Worm (Caenorhabditis elegans) whole organism, L2 larva: ENCODE data around the gene C17F4.2.

Experiments
- ceh-82 ChIP-seq: fragments of 150-350 bp; optimal IDR thresholded peaks from 2 replicates; lab custom pipeline; 2014; ENCODE audit warnings: missing biosample characterization, missing genetic modification characterization
- gmeb-1 ChIP-seq: fragments of 150-350 bp; optimal IDR thresholded peaks from 2 replicates; lab custom pipeline; 2014; ENCODE audit warnings: missing biosample characterization, missing genetic modification characterization
- mdl-1 ChIP-seq, 2 experiments: fragments of 150-350 bp in 1 of 2; sonication (generic microtip) in 1 of 2; optimal IDR thresholded peaks; 2 replicates each; lab custom pipeline; 2017; ENCODE audit warnings: missing biosample characterization in 2 of 2, missing genetic modification characterization in 2 of 2

- TF ChIP-seq mdl-1 (tag; optimal IDR thresholded peaks at IDR 0.05; lab: Kevin White, UChicago), result no peak
- TF ChIP-seq ceh-82 (tag; lab: Kevin White, UChicago), result no peak
- no peak for TF ChIP-seq gmeb-1
Measured at ce11 chrII:3267365-3267764, 18.9 kb downstream of the C17F4.2 start, which contains the start of gene F02E11.7.
